Worm (Caenorhabditis elegans): ENCODE measurements around the gene ins-13.

ce11 chrII:5589690-5590089 is 45.0 kb upstream of the ins-13 start, which contains the start of gene C17G10.13:
- no peak for TF ChIP-seq eyg-1 (tag; optimal IDR thresholded peaks at IDR 0.05)
- no peak for TF ChIP-seq K02D7.2 (tag; optimal IDR thresholded peaks at IDR 0.05)
- TF ChIP-seq elt-2 (tag; optimal IDR thresholded peaks at IDR 0.05), result no peak
- no peak for TF ChIP-seq pqm-1 (tag; optimal IDR thresholded peaks at IDR 0.05)
- no peak for TF ChIP-seq ama-1 (optimal IDR thresholded peaks at IDR 0.05)
- TF ChIP-seq ceh-34 (tag; optimal IDR thresholded peaks at IDR 0.05), result no peak
